Fruit fly (Drosophila melanogaster): ENCODE results near the gene isoQC.

dm6 chr3L:20493417-20494261 lies 19.4 kb downstream of the isoQC start:
- TF ChIP-seq insv (optimal IDR thresholded peaks at IDR 0.05) (no peak), psq (optimal IDR thresholded peaks at IDR 0.05) (no peak)
